Worm (Caenorhabditis elegans): Measurements from ENCODE around the gene oac-53.

oac-53 gene

ce11 chrV:16646372-16646771 is 18.6 kb upstream of the oac-53 start, which contains the start of gene W06G6.9:
Gene W06G6.9 (minus strand): TSS chrV:16646472.
- TF ChIP-seq hmg-11 (tag; optimal IDR thresholded peaks at IDR 0.05) (no peak), nfya-1 (tag; optimal IDR thresholded peaks at IDR 0.05; ENCODE audit: insufficient read depth) (no peak), snpc-4 (tag; optimal IDR thresholded peaks at IDR 0.05) (no peak), lin-39 (tag; optimal IDR thresholded peaks at IDR 0.05) (no peak), ceh-9 (tag; optimal IDR thresholded peaks at IDR 0.05) (no peak), elt-1 (tag; optimal IDR thresholded peaks at IDR 0.05) (no peak), fkh-10 (GFP tag; optimal IDR thresholded peaks at IDR 0.05) (no peak), skn-1 (tag; optimal IDR thresholded peaks at IDR 0.05) (no peak), nhr-77 (tag; optimal IDR thresholded peaks at IDR 0.05) (no peak), unc-62 (GFP tag; optimal IDR thresholded peaks at IDR 0.05) (no peak), egl-27 (tag; optimal IDR thresholded peaks at IDR 0.05) (no peak)

- TF ChIP-seq elt-2 (tag; optimal IDR thresholded peaks at IDR 0.05) (peak; percentile 11), jun-1 (tag; optimal IDR thresholded peaks at IDR 0.05) (no peak), mdl-1 (tag; optimal IDR thresholded peaks at IDR 0.05) (no peak)
These were observed 17.6 kb upstream of the oac-53 start, which contains the start of gene W06G6.17 for ce11 chrV:16645201-16645940. Gene W06G6.17 (minus strand): TSS chrV:16645251.

- TF ChIP-seq fos-1 (tag; optimal IDR thresholded peaks at IDR 0.05) (no peak), nhr-237 (tag; optimal IDR thresholded peaks at IDR 0.05) (no peak), egl-27 (tag; optimal IDR thresholded peaks at IDR 0.05) (no peak), nhr-12 (tag; optimal IDR thresholded peaks at IDR 0.05) (no peak), ceh-82 (tag; optimal IDR thresholded peaks at IDR 0.05) (no peak), eor-1 (tag; optimal IDR thresholded peaks at IDR 0.05) (no peak), lsy-12 (tag; optimal IDR thresholded peaks at IDR 0.05) (no peak), fkh-2 (tag; optimal IDR thresholded peaks at IDR 0.05) (no peak), ceh-16 (tag; optimal IDR thresholded peaks at IDR 0.05) (no peak), pqm-1 (tag; optimal IDR thresholded peaks at IDR 0.05) (no peak), ama-1 (optimal IDR thresholded peaks at IDR 0.05) (no peak), lin-15B (tag; optimal IDR thresholded peaks at IDR 0.05) (no peak), egl-5 (tag; optimal IDR thresholded peaks at IDR 0.05) (no peak), ceh-9 (tag; optimal IDR thresholded peaks at IDR 0.05) (no peak), ZK546.5 (tag; optimal IDR thresholded peaks at IDR 0.05) (no peak), skn-1 (tag; optimal IDR thresholded peaks at IDR 0.05) (no peak), pha-4 (tag; optimal IDR thresholded peaks at IDR 0.05) (no peak), zag-1 (tag; optimal IDR thresholded peaks at IDR 0.05) (no peak)
These were observed 15.8 kb upstream of the oac-53 start, which contains the start of gene srw-77 for ce11 chrV:16643558-16643957. Gene srw-77 (minus strand): TSS chrV:16643658.

ce11 chrV:16640366-16640765 is 12.6 kb upstream of the oac-53 start:
- TF ChIP-seq zag-1 (tag; optimal IDR thresholded peaks at IDR 0.05) (no peak), pqm-1 (tag; optimal IDR thresholded peaks at IDR 0.05) (no peak), mdl-1 (tag; optimal IDR thresholded peaks at IDR 0.05) (no peak), lin-39 (tag; optimal IDR thresholded peaks at IDR 0.05) (no peak), elt-2 (tag; optimal IDR thresholded peaks at IDR 0.05) (peak; percentile 32)

- TF ChIP-seq tbx-2 (tag; optimal IDR thresholded peaks at IDR 0.05) (no peak), fkh-10 (GFP tag; optimal IDR thresholded peaks at IDR 0.05) (no peak), mdl-1 (tag; optimal IDR thresholded peaks at IDR 0.05) (no peak), lin-15B (tag; optimal IDR thresholded peaks at IDR 0.05) (no peak), ceh-28 (tag; optimal IDR thresholded peaks at IDR 0.05) (no peak), nhr-25 (tag; optimal IDR thresholded peaks at IDR 0.05) (no peak), pqm-1 (tag; optimal IDR thresholded peaks at IDR 0.05) (no peak), egl-5 (tag; optimal IDR thresholded peaks at IDR 0.05) (no peak), nhr-43 (tag; optimal IDR thresholded peaks at IDR 0.05; ENCODE audit: poor library complexity, severe bottlenecking) (no peak), elt-3 (tag; optimal IDR thresholded peaks at IDR 0.05) (no peak), snpc-4 (tag; optimal IDR thresholded peaks at IDR 0.05) (no peak), ceh-16 (tag; optimal IDR thresholded peaks at IDR 0.05) (no peak)
These were observed 10.4 kb upstream of the oac-53 start, which contains the start of gene srw-76 for ce11 chrV:16638204-16638603. Gene srw-76 (minus strand): TSS chrV:16638304.
